Fruit fly (Drosophila melanogaster) whole organism, embryonic: ENCODE results near the gene Glut3.

ENCODE experiments used
- CG10565 ChIP-seq: fragments of 200-800 bp; sonication (Bioruptor generic); optimal IDR thresholded peaks from 3 replicates; lab custom pipeline; 2016; ENCODE audit warnings: missing biosample characterization, mild to moderate bottlenecking, missing genetic modification characterization
- CG11093 ChIP-seq: fragments of 200-800 bp; sonication (Bioruptor generic); IDR thresholded peaks from 3 replicates; pipeline ENCODE4 v1.3.6; 2022; ENCODE audit warnings: missing biosample characterization, missing genetic modification characterization
- CG11247 ChIP-seq: fragments of 200-800 bp; sonication (Bioruptor generic); IDR thresholded peaks from 2 replicates; pipeline ENCODE4 v1.3.6; 2022; ENCODE audit warnings: missing biosample characterization, missing genetic modification characterization
- CG12071 ChIP-seq: fragments of 200-800 bp; sonication (Bioruptor generic); optimal IDR thresholded peaks from 3 replicates; lab custom pipeline; 2018; ENCODE audit warnings: missing biosample characterization, mild to moderate bottlenecking, missing genetic modification characterization
- CG13894 ChIP-seq: fragments of 200-800 bp; sonication (Bioruptor generic); optimal IDR thresholded peaks from 3 replicates; lab custom pipeline; 2018; ENCODE audit warnings: missing biosample characterization, mild to moderate bottlenecking, missing genetic modification characterization, moderate library complexity
- CG15696 ChIP-seq: fragments of 200-800 bp; sonication (Bioruptor generic); optimal IDR thresholded peaks from 2 replicates; lab custom pipeline; 2019; ENCODE audit warnings: missing biosample characterization, mild to moderate bottlenecking, missing genetic modification characterization, moderate library complexity
- CG17328 ChIP-seq: fragments of 200-800 bp; sonication (Bioruptor generic); IDR thresholded peaks from 2 replicates; pipeline ENCODE4 v1.3.6; 2022; ENCODE audit warnings: missing biosample characterization, missing genetic modification characterization
- CG17361 ChIP-seq: fragments of 200-800 bp; sonication (Bioruptor generic); IDR thresholded peaks from 3 replicates; pipeline ENCODE4 v1.3.6; 2022; ENCODE audit warnings: missing biosample characterization, missing genetic modification characterization
- CG18599 ChIP-seq: fragments of 200-800 bp; sonication (Bioruptor generic); optimal IDR thresholded peaks from 3 replicates; lab custom pipeline; 2017; ENCODE audit warnings: missing biosample characterization, missing genetic modification characterization, mild to moderate bottlenecking, moderate library complexity, missing genetic modification reagents
- CG3726 ChIP-seq: fragments of 200-800 bp; sonication (Bioruptor generic); IDR thresholded peaks from 3 replicates; pipeline ENCODE4, ENCODE4 v1.3.6; 2022; ENCODE audit warnings: missing biosample characterization, missing genetic modification characterization
- CG6175 ChIP-seq: fragments of 200-800 bp; sonication (Bioruptor generic); IDR thresholded peaks from 3 replicates; pipeline ENCODE4 v1.3.6; 2022; ENCODE audit warnings: missing biosample characterization, missing genetic modification characterization
- CG6254 ChIP-seq: fragments of 200-800 bp; sonication (Bioruptor generic); optimal IDR thresholded peaks from 3 replicates; lab custom pipeline; 2017; ENCODE audit warnings: mild to moderate bottlenecking, missing biosample characterization, missing genetic modification reagents, missing genetic modification characterization
- CG6654 ChIP-seq: fragments of 200-800 bp; sonication (Bioruptor generic); optimal IDR thresholded peaks from 2 replicates; lab custom pipeline; 2017; ENCODE audit warnings: missing biosample characterization, mild to moderate bottlenecking, missing genetic modification characterization
- CG6683 ChIP-seq: fragments of 200-800 bp; sonication (Bioruptor generic); optimal IDR thresholded peaks from 2 replicates; lab custom pipeline; 2017; ENCODE audit warnings: missing biosample characterization, mild to moderate bottlenecking, missing genetic modification characterization, missing genetic modification reagents
- CG7745 ChIP-seq: fragments of 200-800 bp; sonication (Bioruptor generic); optimal IDR thresholded peaks from 2 replicates; lab custom pipeline; 2018; ENCODE audit warnings: missing biosample characterization, mild to moderate bottlenecking, missing genetic modification characterization, moderate library complexity
- CoRest ChIP-seq: fragments of 200-800 bp; sonication (Bioruptor generic); optimal IDR thresholded peaks from 3 replicates; lab custom pipeline; 2018; ENCODE audit warnings: missing biosample characterization, mild to moderate bottlenecking, missing genetic modification characterization, moderate library complexity
- Dll ChIP-seq: fragments of 200-800 bp; sonication (Bioruptor generic); IDR thresholded peaks from 4 replicates; pipeline ENCODE4 v1.3.6; 2022; ENCODE audit warnings: missing biosample characterization, missing genetic modification characterization; ENCODE audit not compliant: partially characterized antibody
- Fer1 ChIP-seq: fragments of 200-800 bp; sonication (Bioruptor generic); optimal IDR thresholded peaks from 2 replicates; lab custom pipeline; 2017; ENCODE audit warnings: missing biosample characterization, mild to moderate bottlenecking, missing genetic modification characterization
- HHEX ChIP-seq: fragments of 200-800 bp; sonication (Bioruptor generic); optimal IDR thresholded peaks from 3 replicates; lab custom pipeline; 2017; ENCODE audit warnings: missing biosample characterization, mild to moderate bottlenecking, missing genetic modification characterization, missing genetic modification reagents
- Hr3 ChIP-seq: fragments of 200-800 bp; sonication (Bioruptor generic); optimal IDR thresholded peaks from 3 replicates; lab custom pipeline; 2016; ENCODE audit warnings: missing biosample characterization, missing genetic modification characterization
- Jarid2 ChIP-seq: fragments of 200-800 bp; sonication (Bioruptor generic); optimal IDR thresholded peaks from 3 replicates; lab custom pipeline; 2017; ENCODE audit warnings: mild to moderate bottlenecking, missing biosample characterization, missing genetic modification reagents, missing genetic modification characterization
- Lhr ChIP-seq: fragments of 200-800 bp; sonication (Bioruptor generic); optimal IDR thresholded peaks from 3 replicates; lab custom pipeline; 2017; ENCODE audit warnings: mild to moderate bottlenecking, missing biosample characterization, missing genetic modification reagents, missing genetic modification characterization
- NFAT ChIP-seq: fragments of 200-800 bp; sonication (Bioruptor generic); IDR thresholded peaks from 2 replicates; pipeline ENCODE4 v1.3.6; 2022; ENCODE audit warnings: missing biosample characterization, missing genetic modification characterization
- NfI ChIP-seq: fragments of 200-800 bp; sonication (Bioruptor generic); optimal IDR thresholded peaks from 3 replicates; lab custom pipeline; 2018; ENCODE audit warnings: missing biosample characterization, mild to moderate bottlenecking, missing genetic modification characterization, moderate library complexity
- Oaz ChIP-seq: fragments of 200-800 bp; sonication (Bioruptor generic); IDR thresholded peaks from 2 replicates; pipeline ENCODE4 v1.3.6; 2022; ENCODE audit warnings: missing biosample characterization, missing genetic modification characterization
- Pdp1 ChIP-seq, 2 experiments: fragments of 200-800 bp; sonication (Bioruptor generic); optimal IDR thresholded peaks; 3 replicates each; lab custom pipeline; 2016; ENCODE audit warnings: missing biosample characterization in 2 of 2, missing genetic modification characterization in 2 of 2, mild to moderate bottlenecking in 1 of 2, moderate library complexity in 1 of 2
- Ptx1 ChIP-seq: fragments of 200-800 bp; sonication (Bioruptor generic); IDR thresholded peaks from 2 replicates; pipeline ENCODE4 v1.3.6; 2022; ENCODE audit warnings: missing biosample characterization, missing genetic modification characterization
- Sox102F ChIP-seq: fragments of 200-800 bp; sonication (Bioruptor generic); optimal IDR thresholded peaks from 2 replicates; lab custom pipeline; 2018; ENCODE audit warnings: missing biosample characterization, mild to moderate bottlenecking, missing genetic modification characterization, moderate library complexity
- Trl ChIP-seq, 3 experiments: fragments of >200 bp in 2 of 3; fragments of 200-800 bp in 1 of 3; sonication (Bioruptor generic) in 1 of 3; optimal IDR thresholded peaks; 2 replicates in 1 of 3; 3 replicates in 2 of 3; lab custom pipeline; 2016 to 2017; ENCODE audit warnings: missing biosample characterization in 1 of 3, missing genetic modification characterization in 1 of 3
- bab2 ChIP-seq: fragments of 200-800 bp; sonication (Bioruptor generic); optimal IDR thresholded peaks from 2 replicates; lab custom pipeline; 2016; ENCODE audit warnings: missing biosample characterization, missing genetic modification characterization
- cas ChIP-seq: fragments of 200-800 bp; sonication (Bioruptor generic); IDR thresholded peaks from 2 replicates; pipeline ENCODE4 v1.3.6; 2022; ENCODE audit warnings: missing biosample characterization, missing genetic modification characterization
- cato ChIP-seq: fragments of 200-800 bp; sonication (Bioruptor generic); optimal IDR thresholded peaks from 2 replicates; lab custom pipeline; 2016; ENCODE audit warnings: missing biosample characterization, missing genetic modification characterization, borderline replicate concordance
- chinmo ChIP-seq: fragments of 200-800 bp; sonication (Bioruptor generic); IDR thresholded peaks from 4 replicates; pipeline ENCODE4 v1.3.6; 2022; ENCODE audit warnings: missing biosample characterization, missing genetic modification characterization; ENCODE audit not compliant: partially characterized antibody
- chm ChIP-seq: fragments of 200-800 bp; sonication (Bioruptor generic); IDR thresholded peaks from 2 replicates; pipeline ENCODE4 v1.3.6; 2022; ENCODE audit warnings: missing biosample characterization, missing genetic modification characterization
- disco-r ChIP-seq: fragments of 200-800 bp; sonication (Bioruptor generic); optimal IDR thresholded peaks from 2 replicates; lab custom pipeline; 2016; ENCODE audit warnings: missing biosample characterization, missing genetic modification characterization
- dpn ChIP-seq, 2 experiments: fragments of 200-800 bp; sonication (Bioruptor generic); optimal IDR thresholded peaks; 3 replicates each; lab custom pipeline; 2016; ENCODE audit warnings: missing biosample characterization in 2 of 2, missing genetic modification characterization in 2 of 2
- eve ChIP-seq, 2 experiments: fragments of >200 bp; optimal IDR thresholded peaks; 2 replicates each; lab custom pipeline; 2017; ENCODE audit warnings: missing biosample characterization in 2 of 2, missing genetic modification characterization in 2 of 2
- fru ChIP-seq: fragments of >200 bp; optimal IDR thresholded peaks from 2 replicates; lab custom pipeline; 2017
- gcm ChIP-seq: fragments of 200-800 bp; sonication (Bioruptor generic); optimal IDR thresholded peaks from 2 replicates; lab custom pipeline; 2019; ENCODE audit warnings: missing biosample characterization, mild to moderate bottlenecking, missing genetic modification characterization, moderate library complexity
- gem ChIP-seq: fragments of 200-800 bp; sonication (Bioruptor generic); optimal IDR thresholded peaks from 2 replicates; lab custom pipeline; 2019; ENCODE audit warnings: missing biosample characterization, mild to moderate bottlenecking, missing genetic modification characterization, moderate library complexity
- pan ChIP-seq, 4 experiments: fragments of >200 bp in 3 of 4; fragments of 200-800 bp in 1 of 4; sonication (Bioruptor generic) in 1 of 4; optimal IDR thresholded peaks in 3 of 4; IDR thresholded peaks in 1 of 4; 2 replicates each; pipeline versions ENCODE4 v1.3.6 to Lab custom; 2017 to 2022; ENCODE audit warnings: missing biosample characterization in 2 of 4, missing genetic modification characterization in 2 of 4, mixed read lengths in 1 of 4
- pfk ChIP-seq: fragments of 200-800 bp; sonication (Bioruptor generic); optimal IDR thresholded peaks from 2 replicates; lab custom pipeline; 2018; ENCODE audit warnings: missing biosample characterization, mild to moderate bottlenecking, missing genetic modification characterization, moderate library complexity
- pnt ChIP-seq: fragments of 200-800 bp; sonication (Bioruptor generic); optimal IDR thresholded peaks from 3 replicates; lab custom pipeline; 2016; ENCODE audit warnings: missing biosample characterization, missing genetic modification characterization
- salm ChIP-seq: fragments of 200-800 bp; sonication (Bioruptor generic); optimal IDR thresholded peaks from 2 replicates; lab custom pipeline; 2018; ENCODE audit warnings: missing biosample characterization, mild to moderate bottlenecking, missing genetic modification characterization
- sob ChIP-seq: fragments of 200-800 bp; sonication (Bioruptor generic); IDR thresholded peaks from 2 replicates; pipeline ENCODE4 v1.3.6; 2022; ENCODE audit warnings: missing biosample characterization, missing genetic modification characterization
- ssp ChIP-seq: fragments of 200-800 bp; sonication (Bioruptor generic); IDR thresholded peaks from 2 replicates; pipeline ENCODE4 v1.3.6; 2022; ENCODE audit warnings: missing biosample characterization, missing genetic modification characterization
- stwl ChIP-seq: fragments of 200-800 bp; sonication (Bioruptor generic); optimal IDR thresholded peaks from 3 replicates; lab custom pipeline; 2018; ENCODE audit warnings: missing biosample characterization, mild to moderate bottlenecking, missing genetic modification characterization, moderate library complexity
- tx ChIP-seq: fragments of 200-800 bp; sonication (Bioruptor generic); optimal IDR thresholded peaks from 2 replicates; lab custom pipeline; 2016; ENCODE audit warnings: missing biosample characterization, missing genetic modification characterization
- zfh1 ChIP-seq: fragments of 200-800 bp; sonication (Bioruptor generic); IDR thresholded peaks from 3 replicates; pipeline ENCODE4 v1.3.6; 2022; ENCODE audit warnings: missing biosample characterization, missing genetic modification characterization

Glut3 gene

dm6 chr3R:16769404-16769803 lies 18.7 kb upstream of the Glut3 start (continued):
- TF ChIP-seq Ptx1 (GFP tag; lab: Robert Waterston, UW) = peak; percentile 56
- TF ChIP-seq cas (GFP tag; lab: Robert Waterston, UW) = no peak
- peak; percentile 13 for TF ChIP-seq HHEX (GFP tag; lab: Kevin White, UChicago)
- 0 out of 2 replicates have a peak, but pooled peaks have one; percentile 26 for TF ChIP-seq ssp (GFP tag; lab: Robert Waterston, UW)
- TF ChIP-seq pfk (GFP tag; lab: Kevin White, UChicago) = no peak
- peak; percentile 14 for TF ChIP-seq CG15696 (tag; lab: Kevin White, UChicago)
- TF ChIP-seq CG17361 = 0 out of 3 replicates have a peak, but pooled peaks have one; percentile 44
- no peak for TF ChIP-seq Dll
- TF ChIP-seq Oaz (GFP tag; lab: Robert Waterston, UW) = 0 out of 2 replicates have a peak, but pooled peaks have one; percentile 28
- no peak for TF ChIP-seq CG6683
- TF ChIP-seq CG11247 = 0 out of 2 replicates have a peak, but pooled peaks have one; percentile 17
- no peak for TF ChIP-seq tx (GFP tag; lab: Kevin White, UChicago)
- peak; percentile 4 for TF ChIP-seq Lhr (GFP tag; lab: Kevin White, UChicago)
- peak; percentile 78 for TF ChIP-seq Sox102F (GFP tag; lab: Kevin White, UChicago)
- TF ChIP-seq CG17328 (GFP tag; lab: Robert Waterston, UW) = peak; percentile 77
- TF ChIP-seq eve (GFP tag; optimal IDR thresholded peaks at IDR 0.05; lab: Kevin White, UChicago) = peak in 1 of 2 experiments; percentile 57
- no peak for TF ChIP-seq disco-r
- TF ChIP-seq Hr3 (GFP tag; lab: Kevin White, UChicago) = peak; percentile 11
- no peak for TF ChIP-seq stwl (tag; lab: Kevin White, UChicago)
- peak; percentile 62 for TF ChIP-seq zfh1 (GFP tag; lab: Robert Waterston, UW)
- TF ChIP-seq CG13894 = no peak
- no peak for TF ChIP-seq cato (GFP tag; lab: Kevin White, UChicago)
- peak; percentile 10 for TF ChIP-seq CG6254 (GFP tag; lab: Kevin White, UChicago)
- no peak for TF ChIP-seq Fer1
- peak; percentile 67 for TF ChIP-seq chm (GFP tag; lab: Robert Waterston, UW)
- no peak for TF ChIP-seq Trl (optimal IDR thresholded peaks at IDR 0.05; lab: Kevin White, UChicago)
- no peak for TF ChIP-seq Trl (GFP tag; optimal IDR thresholded peaks at IDR 0.05; lab: Kevin White, UChicago)
- TF ChIP-seq dpn (GFP tag; optimal IDR thresholded peaks at IDR 0.05; lab: Kevin White, UChicago) = peak; percentile 34 to 36
- TF ChIP-seq CG11093 (GFP tag; lab: Robert Waterston, UW) = no peak
- peak; percentile 22 to 47 for TF ChIP-seq Pdp1 (GFP tag; optimal IDR thresholded peaks at IDR 0.05; lab: Kevin White, UChicago)
- no peak for TF ChIP-seq pan (optimal IDR thresholded peaks at IDR 0.05; lab: Kevin White, UChicago)
- no peak for TF ChIP-seq pan (GFP tag; optimal IDR thresholded peaks at IDR 0.05 in 1 of 2, IDR thresholded peaks at IDR 0.05 in 1 of 2)
- TF ChIP-seq Jarid2 = no peak
- TF ChIP-seq sob = no peak
- no peak for TF ChIP-seq gcm (GFP tag; lab: Kevin White, UChicago)
- peak; percentile 6 for TF ChIP-seq CG6654 (GFP tag; lab: Kevin White, UChicago)
- TF ChIP-seq bab2 (GFP tag; lab: Kevin White, UChicago) = peak; percentile 34
- TF ChIP-seq NfI (GFP tag; lab: Kevin White, UChicago) = peak; percentile 25
- peak; percentile 6 for TF ChIP-seq pnt (GFP tag; lab: Kevin White, UChicago)
- TF ChIP-seq gem (tag; lab: Kevin White, UChicago) = peak; percentile 69
- TF ChIP-seq CoRest (tag; lab: Kevin White, UChicago) = peak; percentile 48
- TF ChIP-seq salm = peak; percentile 35
- TF ChIP-seq CG12071 (GFP tag; lab: Kevin White, UChicago) = peak; percentile 4
- TF ChIP-seq CG7745 = no peak
- TF ChIP-seq CG3726 (GFP tag; lab: Robert Waterston, UW) = no peak
- TF ChIP-seq NFAT = no peak
- TF ChIP-seq fru = no peak
- TF ChIP-seq CG6175 (GFP tag; lab: Robert Waterston, UW) = no peak
- peak; percentile 5 for TF ChIP-seq CG18599 (GFP tag; lab: Kevin White, UChicago)
- TF ChIP-seq CG10565 = no peak
- no peak for TF ChIP-seq chinmo (GFP tag; lab: Robert Waterston, UW)
